Worm (Caenorhabditis elegans) whole organism, L1 larva: ENCODE measurements around the gene F58F9.8.
"Not testable (repeated sequence)": the region's sequence is repeated elsewhere in the genome, so short reads cannot be mapped to it uniquely, and the experiment has no call there.

ENCODE experiments used
- C16A3.4 ChIP-seq: fragments of 150-350 bp; optimal IDR thresholded peaks from 2 replicates; lab custom pipeline; 2014; ENCODE audit warnings: missing biosample characterization, missing genetic modification characterization
- C34B4.2 ChIP-seq: sonication (generic microtip); optimal IDR thresholded peaks from 2 replicates; lab custom pipeline; 2017; ENCODE audit warnings: mild to moderate bottlenecking, missing genetic modification characterization, missing compliant biosample characterization
- blmp-1 ChIP-seq: fragments of 150-350 bp; optimal IDR thresholded peaks from 2 replicates; lab custom pipeline; 2014; ENCODE audit warnings: missing biosample characterization, missing genetic modification characterization
- ceh-63 ChIP-seq: fragments of 200-800 bp; sonication (Bioruptor generic); optimal IDR thresholded peaks from 2 replicates; lab custom pipeline; 2018; ENCODE audit warnings: mild to moderate bottlenecking, missing genetic modification characterization, missing compliant biosample characterization
- ceh-90 ChIP-seq: sonication (generic microtip); optimal IDR thresholded peaks from 2 replicates; lab custom pipeline; 2016; ENCODE audit warnings: missing genetic modification characterization, missing compliant biosample characterization
- ces-1 ChIP-seq: fragments of 150-350 bp; optimal IDR thresholded peaks from 2 replicates; lab custom pipeline; 2014; ENCODE audit warnings: missing biosample characterization, missing genetic modification reagents, missing genetic modification characterization
- dpl-1 ChIP-seq, 3 experiments: fragments of 150-350 bp in 2 of 3; sonication (generic microtip) in 1 of 3; optimal IDR thresholded peaks; 2 replicates each; lab custom pipeline; 2014 to 2017; ENCODE audit warnings: missing biosample characterization in 3 of 3, missing genetic modification characterization in 3 of 3, missing genetic modification reagents in 3 of 3
- dsc-1 ChIP-seq: sonication (generic microtip); optimal IDR thresholded peaks from 2 replicates; lab custom pipeline; 2016; ENCODE audit warnings: mild to moderate bottlenecking, missing genetic modification characterization, missing compliant biosample characterization
- egl-13 ChIP-seq: sonication (generic microtip); optimal IDR thresholded peaks from 2 replicates; lab custom pipeline; 2016; ENCODE audit warnings: missing genotype, missing genetic modification reagents, missing genetic modification characterization, missing compliant biosample characterization
- elt-2 ChIP-seq: sonication (generic microtip); optimal IDR thresholded peaks from 2 replicates; lab custom pipeline; 2016; ENCODE audit warnings: missing genetic modification characterization, mild to moderate bottlenecking, inconsistent platforms, missing compliant biosample characterization, missing genetic modification reagents
- ets-5 ChIP-seq: fragments of 200-800 bp; sonication (Bioruptor generic); IDR thresholded peaks from 2 replicates; pipeline ENCODE4 v1.3.6; 2022; ENCODE audit warnings: missing genetic modification characterization, missing compliant biosample characterization
- fkh-10 ChIP-seq: sonication (generic microtip); optimal IDR thresholded peaks from 2 replicates; lab custom pipeline; 2017; ENCODE audit warnings: missing biosample characterization, missing genetic modification reagents, missing genetic modification characterization
- fkh-8 ChIP-seq: sonication (generic microtip); optimal IDR thresholded peaks from 2 replicates; lab custom pipeline; 2016; ENCODE audit warnings: mild to moderate bottlenecking, missing genetic modification characterization, missing compliant biosample characterization
- hlh-17 ChIP-seq: fragments of 200-800 bp; sonication (Bioruptor generic); optimal IDR thresholded peaks from 2 replicates; lab custom pipeline; 2018; ENCODE audit warnings: missing genetic modification characterization, mild to moderate bottlenecking, missing compliant biosample characterization, moderate library complexity, borderline replicate concordance
- jun-1 ChIP-seq: fragments of 150-350 bp; optimal IDR thresholded peaks from 2 replicates; lab custom pipeline; 2014; ENCODE audit warnings: missing biosample characterization, missing genetic modification reagents, missing genetic modification characterization
- lin-14 ChIP-seq: fragments of 200-800 bp; sonication (Bioruptor generic); optimal IDR thresholded peaks from 2 replicates; lab custom pipeline; 2018; ENCODE audit warnings: mild to moderate bottlenecking, missing genetic modification characterization, moderate library complexity, missing compliant biosample characterization
- lin-39 ChIP-seq: fragments of 150-350 bp; optimal IDR thresholded peaks from 2 replicates; lab custom pipeline; 2014; ENCODE audit warnings: missing biosample characterization, missing genetic modification reagents, missing genetic modification characterization
- lsy-2 ChIP-seq, 2 experiments: fragments of 150-350 bp; optimal IDR thresholded peaks; 2 replicates each; lab custom pipeline; 2014; ENCODE audit warnings: missing biosample characterization in 2 of 2, missing genetic modification characterization in 2 of 2
- mab-9 ChIP-seq: fragments of 200-800 bp; sonication (Bioruptor generic); IDR thresholded peaks from 2 replicates; pipeline ENCODE4 v1.3.6; 2022; ENCODE audit warnings: missing genetic modification reagents, missing genetic modification characterization, missing compliant biosample characterization
- mef-2 ChIP-seq: fragments of 150-350 bp; optimal IDR thresholded peaks from 2 replicates; lab custom pipeline; 2014; ENCODE audit warnings: missing biosample characterization, missing genetic modification characterization
- mep-1 ChIP-seq: fragments of 150-350 bp; optimal IDR thresholded peaks from 2 replicates; lab custom pipeline; 2014; ENCODE audit warnings: missing biosample characterization, missing genetic modification characterization
- nhr-47 ChIP-seq: sonication (generic microtip); optimal IDR thresholded peaks from 2 replicates; lab custom pipeline; 2016; ENCODE audit warnings: mild to moderate bottlenecking, missing genetic modification characterization, moderate library complexity, missing compliant biosample characterization
- nhr-76 ChIP-seq: sonication (generic microtip); optimal IDR thresholded peaks from 2 replicates; lab custom pipeline; 2017; ENCODE audit warnings: missing biosample characterization, missing genetic modification characterization
- nhr-77 ChIP-seq: fragments of 150-350 bp; optimal IDR thresholded peaks from 2 replicates; lab custom pipeline; 2014; ENCODE audit warnings: missing biosample characterization, missing genetic modification characterization
- nhr-84 ChIP-seq: sonication (generic microtip); optimal IDR thresholded peaks from 2 replicates; lab custom pipeline; 2017; ENCODE audit warnings: missing biosample characterization, missing genetic modification characterization
- rnt-1 ChIP-seq: sonication (generic microtip); optimal IDR thresholded peaks from 2 replicates; lab custom pipeline; 2016; ENCODE audit warnings: mild to moderate bottlenecking, missing genetic modification characterization, moderate library complexity, missing compliant biosample characterization
- skn-1 ChIP-seq: fragments of 150-350 bp; optimal IDR thresholded peaks from 2 replicates; lab custom pipeline; 2014; ENCODE audit warnings: missing biosample characterization, missing genetic modification characterization
- snpc-4 ChIP-seq: fragments of 150-350 bp; optimal IDR thresholded peaks from 2 replicates; lab custom pipeline; 2014; ENCODE audit warnings: missing biosample characterization, missing genetic modification characterization
- sox-4 ChIP-seq: sonication (generic microtip); optimal IDR thresholded peaks from 2 replicates; lab custom pipeline; 2016; ENCODE audit warnings: missing genetic modification characterization, missing compliant biosample characterization
- sptf-1 ChIP-seq: fragments of 150-350 bp; optimal IDR thresholded peaks from 2 replicates; lab custom pipeline; 2014; ENCODE audit warnings: missing biosample characterization, missing genetic modification characterization
- swsn-7 ChIP-seq: sonication (generic microtip); optimal IDR thresholded peaks from 2 replicates; lab custom pipeline; 2016; ENCODE audit warnings: missing genetic modification characterization, missing compliant biosample characterization
- unc-130 ChIP-seq: fragments of 150-350 bp; optimal IDR thresholded peaks from 2 replicates; lab custom pipeline; 2017; ENCODE audit warnings: missing biosample characterization, missing genetic modification characterization, inconsistent platforms
- unc-98 ChIP-seq: fragments of 200-800 bp; sonication (Bioruptor generic); IDR thresholded peaks from 2 replicates; pipeline ENCODE4 v1.3.6; 2022; ENCODE audit warnings: missing genetic modification characterization, missing compliant biosample characterization
- zip-4 ChIP-seq: fragments of 200-800 bp; sonication (Bioruptor generic); optimal IDR thresholded peaks from 2 replicates; lab custom pipeline; 2018; ENCODE audit warnings: mild to moderate bottlenecking, missing genetic modification characterization, moderate library complexity, missing compliant biosample characterization
- ztf-4 ChIP-seq: fragments of 150-350 bp; optimal IDR thresholded peaks from 2 replicates; lab custom pipeline; 2014; ENCODE audit warnings: missing biosample characterization, missing genetic modification characterization

The F58F9.8 gene

DNA sequence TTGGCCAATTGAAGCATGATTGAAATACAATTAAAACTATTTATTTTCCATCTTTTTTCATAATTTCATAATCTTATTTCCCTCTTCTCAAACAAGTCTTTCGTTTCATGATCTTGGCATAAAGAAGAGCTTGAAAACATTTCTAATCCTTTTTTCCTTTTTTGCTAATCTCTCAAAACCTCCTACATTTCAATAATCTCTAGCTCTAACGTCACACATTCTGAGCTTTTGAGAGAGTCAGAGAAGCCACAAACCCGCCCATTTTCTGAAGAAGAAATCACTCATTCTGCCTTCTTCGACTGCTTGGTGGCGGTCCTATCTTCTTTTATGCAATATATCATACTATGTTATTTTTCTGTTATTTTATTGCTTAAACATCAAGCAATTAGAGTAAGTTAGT, 11.6 kb downstream of the F58F9.8 start, which contains the start of gene F58F9.1:
Gene F58F9.1, plus strand, starts transcription at position 251 of the 400 bp plus-strand sequence.
- TF ChIP-seq lsy-2 (tag; optimal IDR thresholded peaks at IDR 0.05; lab: Kevin White, UChicago) (no peak), dsc-1 (tag; lab: Kevin White, UChicago) (peak; percentile 37), fkh-10 (no peak), nhr-47 (tag; lab: Kevin White, UChicago) (peak; percentile 29), snpc-4 (no peak), C16A3.4 (tag; lab: Kevin White, UChicago) (no peak), lin-14 (GFP tag; lab: Kevin White, UChicago) (peak; percentile 64), ceh-90 (tag; lab: Kevin White, UChicago) (no peak), egl-13 (tag; lab: Kevin White, UChicago) (peak; percentile 9), swsn-7 (tag; lab: Kevin White, UChicago) (peak; percentile 4)

ce11 chrIV:6253000-6253399, 15.0 kb downstream of the F58F9.8 start, which contains the start of gene T13A10.2:
T13A10.2 (plus strand) TSS chrIV:6253300.
- TF ChIP-seq mef-2; skn-1 (tag; lab: Kevin White, UChicago); nhr-76 (tag; lab: Kevin White, UChicago): not testable (repeated sequence)

DNA sequence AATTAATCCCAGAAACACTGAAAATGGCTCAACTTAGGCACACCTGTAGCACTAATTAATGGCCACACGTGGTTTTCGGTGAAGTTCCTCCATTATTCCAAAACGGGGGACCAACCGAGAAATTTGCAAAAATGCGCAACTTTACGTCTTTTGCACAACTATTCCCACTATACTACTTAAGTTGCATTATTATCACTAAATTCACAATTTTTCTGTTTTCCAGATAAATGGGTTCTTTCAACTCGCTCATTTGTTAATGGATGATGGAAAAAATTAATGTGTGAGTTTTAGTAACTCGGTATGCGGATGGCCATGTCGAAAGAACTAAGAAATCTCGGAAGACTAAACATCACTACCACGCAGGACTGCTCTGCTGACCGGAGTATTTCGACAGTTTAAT, 16.7 kb downstream of the F58F9.8 start, which contains the start of gene T13A10.64:
Gene T13A10.64, plus strand, starts transcription at position 301 of the 400 bp plus-strand sequence.
- TF ChIP-seq fkh-8 (no peak), C34B4.2 (no peak), nhr-77 (no peak), lin-39 (tag; lab: Kevin White, UChicago) (no peak), ets-5 (GFP tag; lab: Robert Waterston, UW) (no peak), unc-98 (no peak), zip-4 (no peak), jun-1 (tag; lab: Kevin White, UChicago) (no peak), dpl-1 (GFP tag; optimal IDR thresholded peaks at IDR 0.05; lab: Kevin White, UChicago) (no peak), unc-130 (tag; lab: Kevin White, UChicago) (no peak), nhr-84 (tag; lab: Kevin White, UChicago) (no peak), sox-4 (tag; lab: Kevin White, UChicago) (no peak), mep-1 (no peak)

ce11 chrIV:6258967-6259366, 21.0 kb downstream of the F58F9.8 start:
- TF ChIP-seq hlh-17 (no peak), mep-1 (no peak), rnt-1 (no peak), elt-2 (no peak), fkh-10 (no peak), ces-1 (no peak), nhr-77 (no peak), egl-13 (tag; lab: Kevin White, UChicago) (no peak), ztf-4 (tag; lab: Kevin White, UChicago) (no peak), blmp-1 (no peak), sptf-1 (tag; lab: Kevin White, UChicago) (no peak), ceh-63 (GFP tag; lab: Kevin White, UChicago) (no peak), mab-9 (GFP tag; lab: Robert Waterston, UW) (no peak)

ce11 chrIV:6259732-6260131, 21.8 kb downstream of the F58F9.8 start, which contains the start of gene nlp-16:
nlp-16 (minus strand) TSS chrIV:6259832.
- no peak for TF ChIP-seq rnt-1
- TF ChIP-seq skn-1 (tag; lab: Kevin White, UChicago) = no peak
- TF ChIP-seq jun-1 (tag; lab: Kevin White, UChicago) = no peak
- TF ChIP-seq C16A3.4 (tag; lab: Kevin White, UChicago) = no peak
- no peak for TF ChIP-seq swsn-7 (tag; lab: Kevin White, UChicago)
